Worm (Caenorhabditis elegans) whole organism, L4 larva: Measurements from ENCODE around the gene T04A8.13.

Source experiments
- D1046.2 ChIP-seq: fragments of 200-800 bp; sonication (Bioruptor generic); IDR thresholded peaks from 2 replicates; pipeline ENCODE4 v1.3.6; 2022; ENCODE audit warnings: missing genetic modification characterization, missing compliant biosample characterization
- F10B5.3 ChIP-seq: sonication (generic microtip); optimal IDR thresholded peaks from 2 replicates; lab custom pipeline; 2016; ENCODE audit warnings: mild to moderate bottlenecking, missing genetic modification characterization, missing compliant biosample characterization
- R02D3.7 ChIP-seq: fragments of 150-350 bp; sonication (generic microtip); optimal IDR thresholded peaks from 3 replicates; lab custom pipeline; 2014; ENCODE audit warnings: missing biosample characterization, missing genetic modification characterization
- T20F7.1 ChIP-seq: fragments of 200-800 bp; sonication (Bioruptor generic); optimal IDR thresholded peaks from 2 replicates; lab custom pipeline; 2018; ENCODE audit warnings: mild to moderate bottlenecking, missing genetic modification characterization, missing compliant biosample characterization
- T26A8.4 ChIP-seq: fragments of 200-800 bp; sonication (Bioruptor generic); IDR thresholded peaks from 2 replicates; pipeline ENCODE4 v1.3.6; 2022; ENCODE audit warnings: missing genetic modification characterization, missing compliant biosample characterization
- Y48G9A.11 ChIP-seq: fragments of 200-800 bp; sonication (Bioruptor generic); IDR thresholded peaks from 2 replicates; pipeline ENCODE4 v1.3.6; 2022; ENCODE audit warnings: missing genetic modification reagents, missing genetic modification characterization, missing compliant biosample characterization
- ama-1 ChIP-seq: fragments of 150-350 bp; optimal IDR thresholded peaks from 2 replicates; lab custom pipeline; 2014; ENCODE audit warnings: inconsistent platforms, mixed read lengths
- arid-1 ChIP-seq: fragments of 200-800 bp; sonication (Bioruptor generic); conservative IDR thresholded peaks from 2 replicates; pipeline ENCODE4 v1.3.6; 2022; ENCODE audit warnings: missing genetic modification reagents, missing genetic modification characterization, missing compliant biosample characterization
- ceh-20 ChIP-seq: fragments of 200-800 bp; sonication (Bioruptor generic); IDR thresholded peaks from 2 replicates; pipeline ENCODE4 v1.3.6; 2022; ENCODE audit warnings: missing genetic modification reagents, missing genetic modification characterization, missing compliant biosample characterization
- ces-1 ChIP-seq: fragments of 150-350 bp; sonication (generic microtip); optimal IDR thresholded peaks from 4 replicates; lab custom pipeline; 2014; ENCODE audit warnings: missing biosample characterization, missing genetic modification reagents, missing genetic modification characterization
- ctbp-1 ChIP-seq: fragments of 200-800 bp; sonication (Bioruptor generic); IDR thresholded peaks from 2 replicates; pipeline ENCODE4 v1.3.6; 2022; ENCODE audit warnings: missing genetic modification reagents, missing genetic modification characterization, missing compliant biosample characterization
- daf-12 ChIP-seq: fragments of 150-350 bp; optimal IDR thresholded peaks from 2 replicates; lab custom pipeline; 2014; ENCODE audit warnings: missing biosample characterization, missing genetic modification reagents, missing genetic modification characterization
- dmd-6 ChIP-seq: fragments of 200-800 bp; sonication (Bioruptor generic); IDR thresholded peaks from 2 replicates; pipeline ENCODE4 v1.3.6; 2022; ENCODE audit warnings: missing genetic modification reagents, missing genetic modification characterization, missing compliant biosample characterization
- duxl-1 ChIP-seq: sonication (generic microtip); optimal IDR thresholded peaks from 2 replicates; lab custom pipeline; 2016; ENCODE audit warnings: mild to moderate bottlenecking, missing genetic modification characterization, moderate library complexity, missing compliant biosample characterization; ENCODE audit not compliant: poor library complexity
- fkh-10 ChIP-seq: fragments of 150-350 bp; optimal IDR thresholded peaks from 2 replicates; lab custom pipeline; 2014; ENCODE audit warnings: missing biosample characterization, missing genetic modification reagents, missing genetic modification characterization
- gei-8 ChIP-seq: fragments of 200-800 bp; sonication (Bioruptor generic); optimal IDR thresholded peaks from 2 replicates; lab custom pipeline; 2018; ENCODE audit warnings: mild to moderate bottlenecking, missing genetic modification characterization, missing compliant biosample characterization
- hlh-11 ChIP-seq: fragments of 200-800 bp; sonication (Bioruptor generic); optimal IDR thresholded peaks from 2 replicates; lab custom pipeline; 2018; ENCODE audit warnings: mild to moderate bottlenecking, missing genetic modification characterization, missing compliant biosample characterization
- hmg-1.1 ChIP-seq: fragments of 200-800 bp; sonication (Bioruptor generic); IDR thresholded peaks from 2 replicates; pipeline ENCODE4 v1.3.6; 2022; ENCODE audit warnings: missing genetic modification reagents, missing genetic modification characterization, missing compliant biosample characterization
- lin-13 ChIP-seq: fragments of 150-350 bp; optimal IDR thresholded peaks from 2 replicates; lab custom pipeline; 2014; ENCODE audit warnings: missing biosample characterization, missing genetic modification reagents, missing genetic modification characterization
- lin-29 ChIP-seq: fragments of 200-800 bp; sonication (Bioruptor generic); IDR thresholded peaks from 2 replicates; pipeline ENCODE4 v1.3.6; 2022; ENCODE audit warnings: missing genetic modification reagents, missing genetic modification characterization, missing compliant biosample characterization
- lin-38 ChIP-seq: fragments of 200-800 bp; sonication (Bioruptor generic); IDR thresholded peaks from 2 replicates; pipeline ENCODE4 v1.3.6; 2022; ENCODE audit warnings: missing genetic modification reagents, missing genetic modification characterization, missing compliant biosample characterization
- lsy-2 ChIP-seq, 2 experiments: fragments of 150-350 bp in 1 of 2; sonication (generic microtip) in 1 of 2; optimal IDR thresholded peaks; 2 replicates each; lab custom pipeline; 2014 to 2017; ENCODE audit warnings: missing biosample characterization in 2 of 2, missing genetic modification characterization in 2 of 2
- madf-5 ChIP-seq, 2 experiments: fragments of 200-800 bp; sonication (Bioruptor generic); IDR thresholded peaks; 2 replicates each; pipeline ENCODE4 v1.3.6; 2022; ENCODE audit warnings: missing compliant biosample characterization in 2 of 2, missing genetic modification characterization in 2 of 2
- mdt-29 ChIP-seq: fragments of 200-800 bp; sonication (Bioruptor generic); IDR thresholded peaks from 2 replicates; pipeline ENCODE4 v1.3.6; 2022; ENCODE audit warnings: missing genetic modification reagents, missing genetic modification characterization, missing compliant biosample characterization
- mep-1 ChIP-seq: fragments of 150-350 bp; sonication (generic microtip); optimal IDR thresholded peaks from 3 replicates; lab custom pipeline; 2014; ENCODE audit warnings: missing biosample characterization, missing genetic modification characterization
- mxl-2 ChIP-seq: fragments of 200-800 bp; sonication (Bioruptor generic); conservative IDR thresholded peaks from 2 replicates; pipeline ENCODE4 v1.3.6; 2022; ENCODE audit warnings: missing genetic modification reagents, missing genetic modification characterization, missing compliant biosample characterization
- mxl-3 ChIP-seq: fragments of 200-800 bp; sonication (Bioruptor generic); optimal IDR thresholded peaks from 2 replicates; lab custom pipeline; 2018; ENCODE audit warnings: mild to moderate bottlenecking, missing genetic modification characterization, missing compliant biosample characterization
- nhr-11 ChIP-seq: fragments of 150-350 bp; optimal IDR thresholded peaks from 2 replicates; lab custom pipeline; 2014; ENCODE audit warnings: missing biosample characterization, missing genetic modification characterization
- nhr-42 ChIP-seq: fragments of 200-800 bp; sonication (Bioruptor generic); IDR thresholded peaks from 2 replicates; pipeline ENCODE4 v1.3.6; 2022; ENCODE audit warnings: missing genetic modification characterization, missing compliant biosample characterization
- pqm-1 ChIP-seq: sonication (generic microtip); optimal IDR thresholded peaks from 2 replicates; lab custom pipeline; 2017; ENCODE audit warnings: missing biosample characterization, missing genetic modification characterization
- rbr-2 ChIP-seq: sonication (generic microtip); optimal IDR thresholded peaks from 2 replicates; lab custom pipeline; 2016; ENCODE audit warnings: missing genotype, missing genetic modification characterization, missing compliant biosample characterization
- set-16 ChIP-seq: fragments of 200-800 bp; sonication (Bioruptor generic); IDR thresholded peaks from 2 replicates; pipeline ENCODE4 v1.3.6; 2022; ENCODE audit warnings: missing genetic modification reagents, missing genetic modification characterization, missing compliant biosample characterization
- snpc-1.2 ChIP-seq: fragments of 200-800 bp; sonication (Bioruptor generic); IDR thresholded peaks from 2 replicates; pipeline ENCODE4 v1.3.6; 2022; ENCODE audit warnings: missing genetic modification reagents, missing genetic modification characterization, missing compliant biosample characterization
- snpc-4 ChIP-seq: fragments of 150-350 bp; optimal IDR thresholded peaks from 2 replicates; lab custom pipeline; 2014; ENCODE audit warnings: missing biosample characterization, missing genetic modification characterization
- spr-1 ChIP-seq: sonication (generic microtip); optimal IDR thresholded peaks from 2 replicates; lab custom pipeline; 2016; ENCODE audit warnings: mild to moderate bottlenecking, missing genetic modification characterization, missing compliant biosample characterization
- unc-130 ChIP-seq: sonication (generic microtip); optimal IDR thresholded peaks from 2 replicates; lab custom pipeline; 2016; ENCODE audit warnings: missing genetic modification reagents, missing genetic modification characterization, missing compliant biosample characterization
- unc-39 ChIP-seq: sonication (generic microtip); optimal IDR thresholded peaks from 2 replicates; lab custom pipeline; 2017; ENCODE audit warnings: missing biosample characterization, missing genetic modification characterization
- unc-62 ChIP-seq, 3 experiments: fragments of 150-350 bp in 1 of 3; sonication (generic microtip); optimal IDR thresholded peaks in 2 of 3; peaks in 1 of 3; 1 replicate in 1 of 3; 2 replicates in 2 of 3; lab custom pipeline; 2014 to 2017; ENCODE audit warnings: missing biosample characterization in 3 of 3, missing genetic modification characterization in 3 of 3, missing genetic modification reagents in 3 of 3, missing genotype in 1 of 3
- vab-7 ChIP-seq: fragments of 200-800 bp; sonication (Bioruptor generic); IDR thresholded peaks from 2 replicates; pipeline ENCODE4 v1.3.6; 2022; ENCODE audit warnings: missing genetic modification reagents, missing genetic modification characterization, missing compliant biosample characterization
- zfp-2 ChIP-seq: sonication (generic microtip); optimal IDR thresholded peaks from 2 replicates; lab custom pipeline; 2016; ENCODE audit warnings: mild to moderate bottlenecking, missing genetic modification characterization, missing compliant biosample characterization
- zfp-3 ChIP-seq: fragments of 200-800 bp; sonication (Bioruptor generic); conservative IDR thresholded peaks from 2 replicates; pipeline ENCODE4 v1.3.6; 2022; ENCODE audit warnings: missing genetic modification reagents, missing genetic modification characterization, missing compliant biosample characterization
- zip-11 ChIP-seq: fragments of 200-800 bp; sonication (Bioruptor generic); IDR thresholded peaks from 2 replicates; pipeline ENCODE4 v1.3.6; 2022; ENCODE audit warnings: missing genetic modification characterization, missing compliant biosample characterization
- ztf-7 ChIP-seq: fragments of 150-350 bp; optimal IDR thresholded peaks from 2 replicates; lab custom pipeline; 2014; ENCODE audit warnings: missing biosample characterization, missing genetic modification characterization

The T04A8.13 gene

ce11 chrIII:4748109-4748508 is 41.3 kb downstream of the T04A8.13 start, which contains the start of gene col-89:
Gene col-89, plus strand, starts transcription at chrIII:4748127.
- TF ChIP-seq zfp-2 (tag; lab: Kevin White, UChicago) (no peak), ces-1 (GFP tag; lab: Kevin White, UChicago) (no peak), unc-62 (GFP tag; optimal IDR thresholded peaks at IDR 0.05 in 1 of 2; lab: Kevin White, UChicago) (peak in 1 of 2 experiments; percentile 94), unc-62 (tag; optimal IDR thresholded peaks at IDR 0.05; lab: Kevin White, UChicago) (no peak)

- TF ChIP-seq mxl-2: no peak
- no peak for TF ChIP-seq zip-11 (GFP tag; lab: Robert Waterston, UW)
- TF ChIP-seq R02D3.7 (tag; lab: Kevin White, UChicago): no peak
- TF ChIP-seq unc-62 (GFP tag; optimal IDR thresholded peaks at IDR 0.05 in 1 of 2; lab: Kevin White, UChicago): peak in 1 of 2 experiments; percentile 73
- TF ChIP-seq unc-62 (tag; optimal IDR thresholded peaks at IDR 0.05; lab: Kevin White, UChicago): no peak
- TF ChIP-seq fkh-10 (GFP tag; lab: Kevin White, UChicago): no peak
- TF ChIP-seq unc-39 (tag; lab: Kevin White, UChicago): no peak
- TF ChIP-seq set-16 (GFP tag; lab: Robert Waterston, UW): peak; percentile 96
- TF ChIP-seq duxl-1 (tag; lab: Kevin White, UChicago): no peak
- TF ChIP-seq snpc-4 (tag; lab: Kevin White, UChicago): no peak
- TF ChIP-seq ces-1 (GFP tag; lab: Kevin White, UChicago): no peak
- no peak for TF ChIP-seq nhr-42 (GFP tag; lab: Robert Waterston, UW)
Measured at ce11 chrIII:4748666-4749065, 41.9 kb downstream of the T04A8.13 start.

ce11 chrIII:4752569-4752968 is 45.8 kb downstream of the T04A8.13 start:
- TF ChIP-seq nhr-42 (GFP tag; lab: Robert Waterston, UW): 0 out of 2 replicates have a peak, but pooled peaks have one; percentile 19
- 0 out of 2 replicates have a peak, but pooled peaks have one; percentile 39 for TF ChIP-seq snpc-1.2 (GFP tag; lab: Robert Waterston, UW)
- peak; percentile 82 for TF ChIP-seq ceh-20
- 0 out of 2 replicates have a peak, but pooled peaks have one; percentile 8 for TF ChIP-seq mdt-29 (GFP tag; lab: Robert Waterston, UW)
- TF ChIP-seq T26A8.4 (GFP tag; lab: Robert Waterston, UW): peak; percentile 77
- peak; percentile 75 for TF ChIP-seq hmg-1.1
- peak; percentile 67 for TF ChIP-seq ctbp-1 (GFP tag; lab: Robert Waterston, UW)
- 0 out of 2 replicates have a peak, but pooled peaks have one; percentile 60 for TF ChIP-seq zfp-3
- TF ChIP-seq dmd-6: peak; percentile 35
- TF ChIP-seq arid-1 (GFP tag; lab: Robert Waterston, UW): peak; percentile 65
- TF ChIP-seq Y48G9A.11 (GFP tag; lab: Robert Waterston, UW): 0 out of 2 replicates have a peak, but pooled peaks have one; percentile 32
- TF ChIP-seq lin-38: peak; percentile 84
- peak in 1 of 2 experiments; percentile 38 for TF ChIP-seq lsy-2 (tag; optimal IDR thresholded peaks at IDR 0.05; lab: Kevin White, UChicago)
- TF ChIP-seq lin-29: peak; percentile 82

ce11 chrIII:4754001-4754561 is 47.3 kb downstream of the T04A8.13 start, which contains the start of the genes rps-0 and rbg-3:
Gene rps-0, minus strand, starts transcription at chrIII:4754051.
Gene rbg-3, plus strand, starts transcription at chrIII:4754424.
- TF ChIP-seq set-16 (GFP tag; lab: Robert Waterston, UW) (no peak), rbr-2 (tag; lab: Kevin White, UChicago) (peak; percentile 88), lin-13 (GFP tag; lab: Kevin White, UChicago) (peak; percentile 84), T20F7.1 (GFP tag; lab: Kevin White, UChicago) (peak; percentile 89), hlh-11 (tag; lab: Kevin White, UChicago) (peak; percentile 83), spr-1 (peak; percentile 80), T26A8.4 (GFP tag; lab: Robert Waterston, UW) (peak; percentile 74), mep-1 (tag; lab: Kevin White, UChicago) (peak; percentile 95), daf-12 (tag; lab: Kevin White, UChicago) (no peak), nhr-11 (tag; lab: Kevin White, UChicago) (peak; percentile 92), vab-7 (GFP tag; lab: Robert Waterston, UW) (0 out of 2 replicates have a peak, but pooled peaks have one; percentile 38), F10B5.3 (tag; lab: Kevin White, UChicago) (peak; percentile 28), ztf-7 (tag; lab: Kevin White, UChicago) (peak; percentile 89), lsy-2 (tag; optimal IDR thresholded peaks at IDR 0.05; lab: Kevin White, UChicago) (peak; percentile 84 to 98), ama-1 (no peak), D1046.2 (GFP tag; lab: Robert Waterston, UW) (no peak), madf-5 (GFP tag; IDR thresholded peaks at IDR 0.05; lab: Robert Waterston, UW) (no peak), pqm-1 (tag; lab: Kevin White, UChicago) (no peak), unc-130 (GFP tag; lab: Kevin White, UChicago) (peak; percentile 67), gei-8 (no peak), mxl-3 (GFP tag; lab: Kevin White, UChicago) (peak; percentile 31), zfp-2 (tag; lab: Kevin White, UChicago) (peak; percentile 77), duxl-1 (tag; lab: Kevin White, UChicago) (peak; percentile 75), ctbp-1 (GFP tag; lab: Robert Waterston, UW) (peak; percentile 61; the same call in 1 of the 2 replicates)
